Worm (Caenorhabditis elegans): ENCODE measurements around the gene F26F2.8.

The F26F2.8 gene

ce11 chrV:20580511-20581040 is 1.2 kb downstream of the F26F2.8 start, which contains the start of gene F26F2.7 (continued):
- TF ChIP-seq fkh-2 (tag; optimal IDR thresholded peaks at IDR 0.05): no peak
- TF ChIP-seq skn-1 (tag; optimal IDR thresholded peaks at IDR 0.05): no peak

- TF ChIP-seq lin-15B (tag; optimal IDR thresholded peaks at IDR 0.05) (no peak), lin-39 (tag; optimal IDR thresholded peaks at IDR 0.05) (no peak), eor-1 (tag; optimal IDR thresholded peaks at IDR 0.05) (no peak), nhr-12 (tag; optimal IDR thresholded peaks at IDR 0.05) (no peak), zag-1 (tag; optimal IDR thresholded peaks at IDR 0.05) (no peak), lsy-12 (tag; optimal IDR thresholded peaks at IDR 0.05) (no peak), skn-1 (tag; optimal IDR thresholded peaks at IDR 0.05) (no peak), nhr-43 (tag; optimal IDR thresholded peaks at IDR 0.05; ENCODE audit: poor library complexity, severe bottlenecking) (no peak), fos-1 (tag; optimal IDR thresholded peaks at IDR 0.05) (no peak)
Observed at ce11 chrV:20594746-20595145, 15.4 kb downstream of the F26F2.8 start, which contains the start of gene F26F2.10. TSS of gene F26F2.10 (minus strand) at chrV:20594846.

ce11 chrV:20595653-20596052 is 16.3 kb downstream of the F26F2.8 start, which contains the start of gene F26F2.11:
TSS of gene F26F2.11 (minus strand) at chrV:20595753.
- TF ChIP-seq ceh-9 (tag; optimal IDR thresholded peaks at IDR 0.05) (no peak), nhr-28 (tag; optimal IDR thresholded peaks at IDR 0.05) (no peak), elt-3 (tag; optimal IDR thresholded peaks at IDR 0.05) (no peak), fos-1 (tag; optimal IDR thresholded peaks at IDR 0.05) (no peak), ceh-82 (tag; optimal IDR thresholded peaks at IDR 0.05) (no peak), lin-15B (tag; optimal IDR thresholded peaks at IDR 0.05) (no peak)

- TF ChIP-seq lsy-12 (tag; optimal IDR thresholded peaks at IDR 0.05) (no peak), nhr-43 (tag; optimal IDR thresholded peaks at IDR 0.05; ENCODE audit: poor library complexity, severe bottlenecking) (no peak), unc-62 (GFP tag; optimal IDR thresholded peaks at IDR 0.05) (no peak), ceh-28 (tag; optimal IDR thresholded peaks at IDR 0.05) (no peak), fos-1 (tag; optimal IDR thresholded peaks at IDR 0.05) (no peak), elt-1 (tag; optimal IDR thresholded peaks at IDR 0.05) (no peak), jun-1 (tag; optimal IDR thresholded peaks at IDR 0.05) (no peak), nhr-23 (tag; optimal IDR thresholded peaks at IDR 0.05) (no peak), sea-2 (GFP tag; optimal IDR thresholded peaks at IDR 0.05) (no peak), hmg-11 (tag; optimal IDR thresholded peaks at IDR 0.05) (no peak), pha-4 (tag; optimal IDR thresholded peaks at IDR 0.05) (no peak), egl-5 (tag; optimal IDR thresholded peaks at IDR 0.05) (no peak), mml-1 (tag; optimal IDR thresholded peaks at IDR 0.05) (no peak), nhr-12 (tag; optimal IDR thresholded peaks at IDR 0.05) (no peak), nhr-237 (tag; optimal IDR thresholded peaks at IDR 0.05) (no peak), ztf-4 (tag; optimal IDR thresholded peaks at IDR 0.05) (no peak)
Observed at ce11 chrV:20597076-20597475, 17.7 kb downstream of the F26F2.8 start, which contains the start of gene F46B3.1. TSS of gene F46B3.1 (minus strand) at chrV:20597176.

- TF ChIP-seq lsy-12 (tag; optimal IDR thresholded peaks at IDR 0.05) (no peak), mdl-1 (tag; optimal IDR thresholded peaks at IDR 0.05) (no peak), egl-27 (tag; optimal IDR thresholded peaks at IDR 0.05) (no peak), nhr-25 (tag; optimal IDR thresholded peaks at IDR 0.05) (no peak), nhr-43 (tag; optimal IDR thresholded peaks at IDR 0.05; ENCODE audit: poor library complexity, severe bottlenecking) (no peak), ceh-28 (tag; optimal IDR thresholded peaks at IDR 0.05) (no peak), elt-1 (tag; optimal IDR thresholded peaks at IDR 0.05) (no peak), lin-15B (tag; optimal IDR thresholded peaks at IDR 0.05) (no peak), unc-39 (tag; optimal IDR thresholded peaks at IDR 0.05) (no peak), eor-1 (tag; optimal IDR thresholded peaks at IDR 0.05) (no peak), ztf-4 (tag; optimal IDR thresholded peaks at IDR 0.05) (no peak)
Observed at ce11 chrV:20599795-20600194, 20.4 kb downstream of the F26F2.8 start, which contains the start of gene col-163. TSS of gene col-163 (plus strand) at chrV:20600095.

- no peak for TF ChIP-seq mml-1 (tag; optimal IDR thresholded peaks at IDR 0.05)
- no peak for TF ChIP-seq unc-39 (tag; optimal IDR thresholded peaks at IDR 0.05)
- no peak for TF ChIP-seq mdl-1 (tag; optimal IDR thresholded peaks at IDR 0.05)
- no peak for TF ChIP-seq lin-15B (tag; optimal IDR thresholded peaks at IDR 0.05)
- no peak for TF ChIP-seq snpc-4 (tag; optimal IDR thresholded peaks at IDR 0.05)
Observed at ce11 chrV:20600704-20601103, 21.4 kb downstream of the F26F2.8 start.

All from whole organism, L3 larva.